Worm (Caenorhabditis elegans): ENCODE data around the gene C18D1.2.
A peak's percentile ranks its signal among the peaks of the same experiment; 100 is the strongest.

The C18D1.2 gene

DNA sequence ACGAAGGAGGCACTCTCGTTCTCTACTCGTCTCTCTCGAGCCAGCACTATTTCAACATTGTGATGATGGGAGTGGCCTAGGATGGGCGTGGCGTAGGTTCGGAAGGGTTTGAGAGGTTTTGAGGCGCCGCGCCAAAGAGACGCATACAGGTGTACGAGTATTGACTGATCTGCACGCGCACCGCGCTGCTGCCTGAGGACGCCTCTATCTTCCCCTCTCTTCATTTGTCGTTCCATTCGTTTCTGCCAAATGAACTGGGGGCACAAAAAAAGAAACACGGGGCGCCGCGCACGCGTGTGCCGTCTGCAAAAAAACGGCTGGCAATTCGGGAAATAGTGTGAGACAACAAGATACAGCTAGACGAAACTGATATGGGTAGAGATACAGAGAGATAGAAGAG is 40.8 kb upstream of the C18D1.2 start, which contains the start of gene lec-2:
Gene lec-2, minus strand, starts transcription at position 171 of the 400 bp plus-strand sequence.
- TF ChIP-seq unc-86 (tag; optimal IDR thresholded peaks at IDR 0.05) (no peak), nhr-90 (tag; optimal IDR thresholded peaks at IDR 0.05; ENCODE audit: poor library complexity) (no peak), nhr-76 (tag; optimal IDR thresholded peaks at IDR 0.05) (no peak), C34B4.2 (tag; optimal IDR thresholded peaks at IDR 0.05) (no peak), unc-62 (GFP tag; optimal IDR thresholded peaks at IDR 0.05) (no peak), xbp-1 (tag; optimal IDR thresholded peaks at IDR 0.05) (no peak), Y116A8C.19 (tag; optimal IDR thresholded peaks at IDR 0.05; ENCODE audit: borderline replicate concordance) (no peak), nhr-84 (tag; optimal IDR thresholded peaks at IDR 0.05) (no peak), fkh-4 (tag; optimal IDR thresholded peaks at IDR 0.05; ENCODE audit: borderline replicate concordance) (no peak), C16A3.4 (tag; optimal IDR thresholded peaks at IDR 0.05) (no peak), nhr-20 (tag; optimal IDR thresholded peaks at IDR 0.05) (peak; percentile 44), skn-1 (tag; optimal IDR thresholded peaks at IDR 0.05) (no peak), zip-4 (GFP tag; optimal IDR thresholded peaks at IDR 0.05) (no peak), F16B12.6 (tag; optimal IDR thresholded peaks at IDR 0.05) (no peak), hlh-17 (GFP tag; optimal IDR thresholded peaks at IDR 0.05; ENCODE audit: borderline replicate concordance) (no peak), isw-1 (GFP tag; IDR thresholded peaks at IDR 0.05) (no peak), pag-3 (tag; optimal IDR thresholded peaks at IDR 0.05; ENCODE audit: borderline replicate concordance, insufficient read depth) (peak; percentile 74), C04F5.9 (tag; optimal IDR thresholded peaks at IDR 0.05) (no peak), ztf-11 (tag; optimal IDR thresholded peaks at IDR 0.05) (no peak), egl-13 (tag; optimal IDR thresholded peaks at IDR 0.05) (no peak), tbx-2 (tag; optimal IDR thresholded peaks at IDR 0.05) (peak; percentile 28), pax-3 (tag; optimal IDR thresholded peaks at IDR 0.05) (peak; percentile 11), jun-1 (tag; optimal IDR thresholded peaks at IDR 0.05) (no peak), fkh-10 (GFP tag; optimal IDR thresholded peaks at IDR 0.05) (no peak), ceh-63 (GFP tag; optimal IDR thresholded peaks at IDR 0.05) (no peak), swsn-7 (tag; optimal IDR thresholded peaks at IDR 0.05) (peak; percentile 28), grh-1 (GFP tag; IDR thresholded peaks at IDR 0.05) (no peak), nhr-237 (tag; optimal IDR thresholded peaks at IDR 0.05) (no peak), efl-3 (GFP tag; optimal IDR thresholded peaks at IDR 0.05) (no peak), lin-13 (GFP tag; optimal IDR thresholded peaks at IDR 0.05) (no peak), fkh-8 (tag; optimal IDR thresholded peaks at IDR 0.05) (peak; percentile 83), vab-15 (tag; optimal IDR thresholded peaks at IDR 0.05) (no peak), unc-98 (GFP tag; IDR thresholded peaks at IDR 0.05) (no peak), ztf-4 (tag; optimal IDR thresholded peaks at IDR 0.05) (no peak), elt-3 (tag; optimal IDR thresholded peaks at IDR 0.05) (peak in 1 of 6 experiments; percentile 18), irx-1 (tag; optimal IDR thresholded peaks at IDR 0.05) (no peak), ama-1 (optimal IDR thresholded peaks at IDR 0.05) (no peak), nhr-77 (tag; optimal IDR thresholded peaks at IDR 0.05) (no peak), ceh-90 (tag; optimal IDR thresholded peaks at IDR 0.05) (no peak), sox-4 (tag; optimal IDR thresholded peaks at IDR 0.05) (no peak), nhr-19 (GFP tag; conservative IDR thresholded peaks at IDR 0.05) (peak; percentile 7), nhr-71 (tag; optimal IDR thresholded peaks at IDR 0.05) (peak; percentile 45), mep-1 (tag; optimal IDR thresholded peaks at IDR 0.05) (no peak), ceh-8 (GFP tag; optimal IDR thresholded peaks at IDR 0.05) (no peak), aha-1 (tag; optimal IDR thresholded peaks at IDR 0.05) (no peak), hlh-4 (tag; optimal IDR thresholded peaks at IDR 0.05) (no peak), aly-2 (tag; optimal IDR thresholded peaks at IDR 0.05) (no peak), blmp-1 (tag; optimal IDR thresholded peaks at IDR 0.05) (no peak), dsc-1 (tag; optimal IDR thresholded peaks at IDR 0.05) (no peak), mef-2 (tag; optimal IDR thresholded peaks at IDR 0.05) (no peak), nhr-85 (tag) (no peak), rnt-1 (tag; optimal IDR thresholded peaks at IDR 0.05) (no peak), dpl-1 (GFP tag; optimal IDR thresholded peaks at IDR 0.05) (no peak), sptf-1 (tag; optimal IDR thresholded peaks at IDR 0.05) (no peak)
